Fruit fly (Drosophila melanogaster): ENCODE measurements around the gene cin.

The cin gene

DNA sequence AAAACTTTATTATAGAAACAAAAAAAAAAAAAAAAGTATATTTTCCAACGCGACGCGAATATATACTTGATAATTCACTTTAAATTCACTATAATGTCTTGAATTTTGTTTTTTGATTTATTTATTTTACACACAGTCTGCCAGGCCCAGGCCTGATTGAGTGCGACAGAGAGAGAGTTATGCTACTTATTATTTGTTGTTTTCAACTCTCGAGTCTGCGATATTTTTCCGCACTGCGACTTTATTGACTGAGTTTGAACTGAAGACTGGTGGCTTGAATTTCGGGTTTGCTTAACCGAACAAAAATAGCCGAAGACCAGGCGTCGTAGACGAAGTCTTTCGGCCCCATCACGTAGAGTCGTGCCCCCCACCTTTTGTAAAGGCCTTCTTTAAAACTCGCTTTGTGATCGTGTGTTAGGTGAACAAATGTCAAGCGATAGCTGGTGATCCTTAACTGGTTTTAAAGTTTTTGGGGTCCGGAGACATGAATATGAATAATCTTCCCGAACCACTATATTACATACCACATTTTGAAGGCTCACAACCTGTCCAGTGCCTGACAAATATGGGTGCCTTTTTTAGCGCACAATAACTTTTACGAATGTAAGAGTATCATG is 8.4 kb downstream of the cin start, which contains the start of gene CG13377 (continued):
- TF ChIP-seq CG9727 (GFP tag; optimal IDR thresholded peaks at IDR 0.05), result no peak
- no peak for TF ChIP-seq CG7786 (GFP tag; optimal IDR thresholded peaks at IDR 0.05)
- no peak; the same call in 1 of the 2 replicates for TF ChIP-seq al (GFP tag; IDR thresholded peaks at IDR 0.05)
- TF ChIP-seq Rx (GFP tag; IDR thresholded peaks at IDR 0.05), result no peak
- TF ChIP-seq Dek (tag; optimal IDR thresholded peaks at IDR 0.05), result no peak
- TF ChIP-seq pan (optimal IDR thresholded peaks at IDR 0.05), result no peak
- peak in 1 of 2 experiments; percentile 62 for TF ChIP-seq pan (GFP tag; optimal IDR thresholded peaks at IDR 0.05 in 1 of 2, IDR thresholded peaks at IDR 0.05 in 1 of 2)
- no peak; the same call in 1 of the 2 replicates for TF ChIP-seq CG31441 (GFP tag; IDR thresholded peaks at IDR 0.05)
- TF ChIP-seq CG10321 (GFP tag; IDR thresholded peaks at IDR 0.05), result no peak
- TF ChIP-seq CG17328 (GFP tag; IDR thresholded peaks at IDR 0.05), result peak; percentile 25; the same call in 1 of the 2 replicates
- TF ChIP-seq CG7357 (GFP tag; IDR thresholded peaks at IDR 0.05), result no peak
- no peak for TF ChIP-seq Dp (GFP tag; optimal IDR thresholded peaks at IDR 0.05)
- TF ChIP-seq CG8089 (GFP tag; optimal IDR thresholded peaks at IDR 0.05), result no peak
- TF ChIP-seq Nf-YB (GFP tag; optimal IDR thresholded peaks at IDR 0.05), result no peak
- no peak for TF ChIP-seq gfzf (GFP tag; optimal IDR thresholded peaks at IDR 0.05)
- TF ChIP-seq Chrac-16 (GFP tag; optimal IDR thresholded peaks at IDR 0.05), result no peak
- TF ChIP-seq MTF-1 (GFP tag; optimal IDR thresholded peaks at IDR 0.05; ENCODE audit: borderline replicate concordance), result no peak
- no peak for TF ChIP-seq lilli (GFP tag; optimal IDR thresholded peaks at IDR 0.05)
- no peak for TF ChIP-seq ac (GFP tag; optimal IDR thresholded peaks at IDR 0.05)
- no peak for TF ChIP-seq klu (GFP tag; IDR thresholded peaks at IDR 0.05)
- no peak for TF ChIP-seq rib (GFP tag; IDR thresholded peaks at IDR 0.05)
- TF ChIP-seq sisA (GFP tag; IDR thresholded peaks at IDR 0.05), result no peak
- no peak for TF ChIP-seq nerfin-1 (tag; optimal IDR thresholded peaks at IDR 0.05)
- 0 out of 2 replicates have a peak, but pooled peaks have one; percentile 36 for TF ChIP-seq Ptx1 (GFP tag; IDR thresholded peaks at IDR 0.05)
- no peak for TF ChIP-seq TFAM (GFP tag; optimal IDR thresholded peaks at IDR 0.05)
- peak; percentile 33 for TF ChIP-seq CG13424 (tag; optimal IDR thresholded peaks at IDR 0.05)
- TF ChIP-seq CG15011 (GFP tag; optimal IDR thresholded peaks at IDR 0.05), result no peak
- peak; percentile 38; the same call in 1 of the 3 replicates for TF ChIP-seq tgo (GFP tag; IDR thresholded peaks at IDR 0.05)
- TF ChIP-seq CG15696 (tag; optimal IDR thresholded peaks at IDR 0.05), result no peak
- TF ChIP-seq CG15514 (GFP tag; optimal IDR thresholded peaks at IDR 0.05), result no peak
- TF ChIP-seq unpg (GFP tag; optimal IDR thresholded peaks at IDR 0.05), result peak; percentile 50
- no peak for TF ChIP-seq CTCF (GFP tag; optimal IDR thresholded peaks at IDR 0.05)
- TF ChIP-seq YL-1 (GFP tag; optimal IDR thresholded peaks at IDR 0.05), result no peak
- no peak for TF ChIP-seq Lhr (GFP tag; optimal IDR thresholded peaks at IDR 0.05)
- peak; percentile 25 for TF ChIP-seq CG10979 (tag; optimal IDR thresholded peaks at IDR 0.05)
- TF ChIP-seq CG10147 (GFP tag; optimal IDR thresholded peaks at IDR 0.05), result no peak
- no peak for TF ChIP-seq ERR (GFP tag; optimal IDR thresholded peaks at IDR 0.05)
- no peak for TF ChIP-seq BEAF-32 (GFP tag; optimal IDR thresholded peaks at IDR 0.05)
- no peak for TF ChIP-seq gt (GFP tag; IDR thresholded peaks at IDR 0.05)
- no peak for TF ChIP-seq CG11504 (tag; optimal IDR thresholded peaks at IDR 0.05)
- no peak for TF ChIP-seq run (tag; optimal IDR thresholded peaks at IDR 0.05)
- TF ChIP-seq knrl (GFP tag; IDR thresholded peaks at IDR 0.05; ENCODE audit: partially characterized antibody), result no peak
- no peak for TF ChIP-seq ash1 (GFP tag; optimal IDR thresholded peaks at IDR 0.05)
- no peak for TF ChIP-seq CG12219 (GFP tag; optimal IDR thresholded peaks at IDR 0.05)
- TF ChIP-seq CG9437 (GFP tag; optimal IDR thresholded peaks at IDR 0.05), result no peak
- TF ChIP-seq CG11456 (GFP tag; IDR thresholded peaks at IDR 0.05), result no peak
- TF ChIP-seq pb (GFP tag; optimal IDR thresholded peaks at IDR 0.05), result no peak
- no peak; the same call in 1 of the 2 replicates for TF ChIP-seq lmd (GFP tag; IDR thresholded peaks at IDR 0.05)
- no peak for TF ChIP-seq CG11723 (GFP tag; optimal IDR thresholded peaks at IDR 0.05)
- no peak for TF ChIP-seq nmo (GFP tag; optimal IDR thresholded peaks at IDR 0.05)
- no peak for TF ChIP-seq D19B (GFP tag; optimal IDR thresholded peaks at IDR 0.05)
